Worm (Caenorhabditis elegans): ENCODE measurements around the gene ZK1321.1.

Gene ZK1321.1

DNA sequence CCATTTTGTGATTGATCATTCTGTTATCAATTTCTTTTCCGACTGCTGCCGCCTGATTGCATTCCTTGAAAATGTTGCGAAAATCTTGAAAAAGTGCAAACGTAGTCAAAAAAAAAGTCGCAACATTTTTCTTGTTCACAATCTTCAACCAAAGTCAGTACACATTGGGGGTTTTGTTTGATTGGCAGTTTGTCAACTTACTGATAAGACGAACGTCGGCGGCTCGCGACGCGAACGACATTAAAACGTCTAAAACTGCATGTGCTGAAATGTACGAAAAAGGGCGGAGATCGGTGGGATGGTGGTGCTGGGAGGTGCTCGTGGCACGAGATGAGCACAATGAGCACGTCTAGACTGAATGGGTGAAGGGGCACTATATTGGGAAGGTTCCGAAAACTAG, 15.0 kb upstream of the ZK1321.1 start (continued):
- TF ChIP-seq ceh-20 (GFP tag; IDR thresholded peaks at IDR 0.05): no peak
- no peak for TF ChIP-seq nhr-11 (tag; optimal IDR thresholded peaks at IDR 0.05)
- no peak for TF ChIP-seq unc-130 (GFP tag; optimal IDR thresholded peaks at IDR 0.05)

- peak; percentile 22 for TF ChIP-seq mxl-3 (GFP tag; optimal IDR thresholded peaks at IDR 0.05)
- TF ChIP-seq aha-1 (tag): peak; percentile 68
- TF ChIP-seq mdl-1 (tag; optimal IDR thresholded peaks at IDR 0.05): peak in 1 of 2 experiments; percentile 46
- peak in 1 of 2 experiments; percentile 24 for TF ChIP-seq daf-16 (GFP tag; optimal IDR thresholded peaks at IDR 0.05)
- TF ChIP-seq daf-16 (tag; optimal IDR thresholded peaks at IDR 0.05): peak; percentile 87
- peak; percentile 90 for TF ChIP-seq pqm-1 (tag; optimal IDR thresholded peaks at IDR 0.05)
- TF ChIP-seq nhr-28 (tag; optimal IDR thresholded peaks at IDR 0.05): peak; percentile 60
- no peak for TF ChIP-seq madf-5 (GFP tag; IDR thresholded peaks at IDR 0.05)
- TF ChIP-seq nhr-102 (tag; optimal IDR thresholded peaks at IDR 0.05): peak; percentile 29
- no peak for TF ChIP-seq ceh-32 (tag; optimal IDR thresholded peaks at IDR 0.05; ENCODE audit: poor library complexity)
- TF ChIP-seq lsy-2 (tag; optimal IDR thresholded peaks at IDR 0.05): peak in 1 of 2 experiments; percentile 81
- TF ChIP-seq nhr-77 (tag; optimal IDR thresholded peaks at IDR 0.05): peak; percentile 39
- TF ChIP-seq lin-39 (tag; optimal IDR thresholded peaks at IDR 0.05): no peak
- TF ChIP-seq fos-1 (tag; optimal IDR thresholded peaks at IDR 0.05): no peak
- TF ChIP-seq snpc-1.2 (GFP tag; IDR thresholded peaks at IDR 0.05): no peak
- TF ChIP-seq F44E2.7 (GFP tag; IDR thresholded peaks at IDR 0.05): no peak
- TF ChIP-seq hlh-11 (tag; optimal IDR thresholded peaks at IDR 0.05): peak; percentile 80
- 0 out of 2 replicates have a peak, but pooled peaks have one; percentile 21 for TF ChIP-seq hmg-1.1 (GFP tag; IDR thresholded peaks at IDR 0.05)
- no peak for TF ChIP-seq mxl-2 (GFP tag; conservative IDR thresholded peaks at IDR 0.05)
- peak; percentile 73 for TF ChIP-seq dmd-6 (GFP tag; IDR thresholded peaks at IDR 0.05)
- peak; percentile 14 for TF ChIP-seq hlh-30 (tag; optimal IDR thresholded peaks at IDR 0.05; ENCODE audit: insufficient read depth)
- TF ChIP-seq nhr-10 (tag; optimal IDR thresholded peaks at IDR 0.05): peak; percentile 52
- 0 out of 2 replicates have a peak, but pooled peaks have one; percentile 48 for TF ChIP-seq tra-1 (GFP tag; IDR thresholded peaks at IDR 0.05)
- TF ChIP-seq dve-1 (tag; optimal IDR thresholded peaks at IDR 0.05; ENCODE audit: insufficient read depth): peak; percentile 88
Measured at ce11 chrII:9740552-9740951, 13.3 kb upstream of the ZK1321.1 start.

- TF ChIP-seq dmd-9 (GFP tag; IDR thresholded peaks at IDR 0.05) (no peak), Y5F2A.4 (GFP tag; optimal IDR thresholded peaks at IDR 0.05) (no peak), unc-62 (GFP tag; optimal IDR thresholded peaks at IDR 0.05 in 1 of 2) (peak in 1 of 2 experiments; percentile 82), unc-62 (tag; optimal IDR thresholded peaks at IDR 0.05) (no peak), attf-4 (tag; optimal IDR thresholded peaks at IDR 0.05) (no peak), aly-2 (tag; optimal IDR thresholded peaks at IDR 0.05) (no peak), hlh-11 (tag; optimal IDR thresholded peaks at IDR 0.05) (peak; percentile 16), skn-1 (tag; optimal IDR thresholded peaks at IDR 0.05) (no peak), zag-1 (tag; optimal IDR thresholded peaks at IDR 0.05) (no peak), zfp-2 (tag; optimal IDR thresholded peaks at IDR 0.05) (no peak), ZK546.5 (tag; optimal IDR thresholded peaks at IDR 0.05) (no peak), nhr-28 (tag; optimal IDR thresholded peaks at IDR 0.05) (no peak), daf-16 (GFP tag; optimal IDR thresholded peaks at IDR 0.05) (no peak), daf-16 (tag; optimal IDR thresholded peaks at IDR 0.05) (peak; percentile 46), mdt-29 (GFP tag; IDR thresholded peaks at IDR 0.05) (peak; percentile 48; the same call in 1 of the 2 replicates), dpl-1 (GFP tag; optimal IDR thresholded peaks at IDR 0.05) (no peak), zfp-3 (GFP tag; conservative IDR thresholded peaks at IDR 0.05) (no peak), lir-3 (tag; optimal IDR thresholded peaks at IDR 0.05) (no peak), daf-12 (tag; optimal IDR thresholded peaks at IDR 0.05) (no peak), tra-1 (GFP tag; IDR thresholded peaks at IDR 0.05) (peak; percentile 62), fkh-10 (GFP tag; optimal IDR thresholded peaks at IDR 0.05) (no peak), php-3 (GFP tag; IDR thresholded peaks at IDR 0.05) (peak; percentile 89), lsy-2 (tag; optimal IDR thresholded peaks at IDR 0.05) (peak in 1 of 2 experiments; percentile 3), dve-1 (tag; optimal IDR thresholded peaks at IDR 0.05; ENCODE audit: insufficient read depth) (peak; percentile 78), dmd-6 (GFP tag; IDR thresholded peaks at IDR 0.05) (peak; percentile 91), cey-2 (tag; optimal IDR thresholded peaks at IDR 0.05; ENCODE audit: borderline replicate concordance, insufficient read depth) (no peak), unc-130 (GFP tag; optimal IDR thresholded peaks at IDR 0.05) (no peak), snpc-4 (tag; optimal IDR thresholded peaks at IDR 0.05) (no peak), mxl-2 (GFP tag; conservative IDR thresholded peaks at IDR 0.05) (no peak), nhr-111 (GFP tag; optimal IDR thresholded peaks at IDR 0.05) (no peak), nhr-102 (tag; optimal IDR thresholded peaks at IDR 0.05) (no peak)
Measured at ce11 chrII:9741400-9741799, 12.4 kb upstream of the ZK1321.1 start.
